Fruit fly (Drosophila melanogaster) whole organism, wandering third instar larva: Measurements from ENCODE around the gene CG1575.

Experiments used
- Abd-B ChIP-seq: fragments of >200 bp; optimal IDR thresholded peaks from 2 replicates; lab custom pipeline; 2017; ENCODE audit warnings: missing biosample characterization, missing genetic modification characterization
- CG32264 ChIP-seq: fragments of 200-800 bp; sonication (Bioruptor generic); optimal IDR thresholded peaks from 2 replicates; lab custom pipeline; 2016; ENCODE audit warnings: missing biosample characterization, missing genetic modification characterization
- CrebA ChIP-seq: fragments of 200-800 bp; sonication (Bioruptor generic); optimal IDR thresholded peaks from 2 replicates; lab custom pipeline; 2016; ENCODE audit warnings: missing biosample characterization, mild to moderate bottlenecking, missing genetic modification characterization, borderline replicate concordance
- Dfd ChIP-seq: fragments of >200 bp; optimal IDR thresholded peaks from 2 replicates; lab custom pipeline; 2017; ENCODE audit warnings: missing biosample characterization, missing genetic modification characterization
- Dif ChIP-seq: fragments of 200-275, 200-300 bp; sonication (Bioruptor generic); optimal IDR thresholded peaks from 2 replicates; lab custom pipeline; 2018; ENCODE audit warnings: missing biosample characterization, missing genetic modification characterization; ENCODE audit not compliant: partially characterized antibody
- GATAd ChIP-seq: sonication (Bioruptor generic); optimal IDR thresholded peaks from 2 replicates; lab custom pipeline; 2016; ENCODE audit warnings: missing biosample characterization, missing genetic modification characterization
- HLH106 ChIP-seq: fragments of 200-800 bp; optimal IDR thresholded peaks from 3 replicates; lab custom pipeline; 2019; ENCODE audit warnings: missing biosample characterization, mild to moderate bottlenecking, missing genetic modification characterization, moderate library complexity
- Hnf4 ChIP-seq: fragments of 200-800 bp; sonication (Bioruptor generic); optimal IDR thresholded peaks from 2 replicates; lab custom pipeline; 2016; ENCODE audit warnings: missing biosample characterization, mild to moderate bottlenecking, missing genetic modification characterization
- Hr78 ChIP-seq: fragments of >200 bp; optimal IDR thresholded peaks from 2 replicates; lab custom pipeline; 2017; ENCODE audit warnings: missing biosample characterization, missing genetic modification characterization
- Hr83 ChIP-seq: fragments of 200-300 bp; sonication (Bioruptor generic); optimal IDR thresholded peaks from 2 replicates; lab custom pipeline; 2016; ENCODE audit warnings: missing biosample characterization, mild to moderate bottlenecking, missing genetic modification characterization, moderate library complexity; ENCODE audit not compliant: poor library complexity, severe bottlenecking
- Jra ChIP-seq: sonication (Bioruptor generic); optimal IDR thresholded peaks from 2 replicates; lab custom pipeline; 2016; ENCODE audit warnings: missing biosample characterization, missing genetic modification characterization
- Mio ChIP-seq: sonication (Bioruptor generic); optimal IDR thresholded peaks from 2 replicates; lab custom pipeline; 2016; ENCODE audit warnings: missing biosample characterization, missing genetic modification characterization
- Myc ChIP-seq: fragments of >200 bp; optimal IDR thresholded peaks from 2 replicates; lab custom pipeline; 2017
- N ChIP-seq: fragments of >200 bp; optimal IDR thresholded peaks from 2 replicates; lab custom pipeline; 2018; ENCODE audit warnings: missing biosample characterization, missing external identifiers, missing genetic modification characterization
- Sp1 ChIP-seq: fragments of 200-800 bp; sonication (Bioruptor generic); optimal IDR thresholded peaks from 3 replicates; lab custom pipeline; 2019; ENCODE audit warnings: missing biosample characterization, mild to moderate bottlenecking, missing genetic modification characterization, moderate library complexity
- Vsx2 ChIP-seq: fragments of 200-300, 225-300 bp; sonication (Bioruptor generic); optimal IDR thresholded peaks from 2 replicates; lab custom pipeline; 2018; ENCODE audit warnings: missing biosample characterization, missing genetic modification characterization; ENCODE audit not compliant: partially characterized antibody
- br ChIP-seq: fragments of 200-800 bp; sonication (Bioruptor generic); optimal IDR thresholded peaks from 2 replicates; lab custom pipeline; 2016; ENCODE audit warnings: missing biosample characterization, missing genetic modification characterization
- brk ChIP-seq: fragments of 200-800 bp; sonication (Bioruptor generic); optimal IDR thresholded peaks from 2 replicates; lab custom pipeline; 2016; ENCODE audit warnings: missing biosample characterization, mild to moderate bottlenecking, missing genetic modification characterization
- dl ChIP-seq, 2 experiments: fragments of 175-275, 200-275 bp in 1 of 2; fragments of 200-275 bp in 1 of 2; sonication (Bioruptor generic); optimal IDR thresholded peaks; lab custom pipeline; 2018; ENCODE audit warnings: mild to moderate bottlenecking in 2 of 2, missing biosample characterization in 2 of 2, missing genetic modification characterization in 2 of 2, moderate library complexity in 2 of 2; ENCODE audit not compliant: partially characterized antibody in 2 of 2, insufficient read depth in 1 of 2
- dmrt93B ChIP-seq: fragments of 200-800 bp; sonication (Bioruptor generic); optimal IDR thresholded peaks from 2 replicates; lab custom pipeline; 2018; ENCODE audit warnings: missing biosample characterization, mild to moderate bottlenecking, missing genetic modification characterization
- dsf ChIP-seq: sonication (Bioruptor generic); optimal IDR thresholded peaks from 2 replicates; lab custom pipeline; 2016; ENCODE audit warnings: missing biosample characterization, missing genetic modification characterization, borderline replicate concordance
- ey ChIP-seq: fragments of 200-800 bp; sonication (Bioruptor generic); optimal IDR thresholded peaks from 2 replicates; lab custom pipeline; 2016; ENCODE audit warnings: missing biosample characterization, missing genetic modification characterization
- fru ChIP-seq: fragments of 200-800 bp; sonication (Bioruptor generic); optimal IDR thresholded peaks from 3 replicates; lab custom pipeline; 2016; ENCODE audit warnings: missing biosample characterization, mild to moderate bottlenecking, missing genetic modification characterization
- h ChIP-seq: fragments of 200-800 bp; sonication (Bioruptor generic); optimal IDR thresholded peaks from 3 replicates; lab custom pipeline; 2016; ENCODE audit warnings: missing biosample characterization, mild to moderate bottlenecking, missing genetic modification characterization
- jim ChIP-seq: fragments of 175-275, 200-325 bp; sonication (Bioruptor generic); optimal IDR thresholded peaks from 2 replicates; lab custom pipeline; 2016; ENCODE audit warnings: missing biosample characterization, mild to moderate bottlenecking, missing genetic modification characterization
- pan ChIP-seq: fragments of >200 bp; optimal IDR thresholded peaks from 2 replicates; lab custom pipeline; 2017
- psq ChIP-seq: fragments of 200-800 bp; sonication (Bioruptor generic); optimal IDR thresholded peaks from 3 replicates; lab custom pipeline; 2017; ENCODE audit warnings: missing biosample characterization, mild to moderate bottlenecking, missing genetic modification characterization, moderate library complexity
- rgr ChIP-seq: fragments of 200-800 bp; sonication (Bioruptor generic); optimal IDR thresholded peaks from 3 replicates; lab custom pipeline; 2016; ENCODE audit warnings: missing biosample characterization, mild to moderate bottlenecking, missing genetic modification characterization
- sage ChIP-seq: fragments of 200-800 bp; sonication (Bioruptor generic); optimal IDR thresholded peaks from 2 replicates; lab custom pipeline; 2016; ENCODE audit warnings: missing biosample characterization, mild to moderate bottlenecking, missing genetic modification characterization
- sv ChIP-seq: fragments of 200-800 bp; sonication (Bioruptor generic); optimal IDR thresholded peaks from 3 replicates; lab custom pipeline; 2016; ENCODE audit warnings: missing biosample characterization, missing genetic modification characterization
- usp ChIP-seq: fragments of >200 bp; optimal IDR thresholded peaks from 2 replicates; lab custom pipeline; 2017; ENCODE audit warnings: missing biosample characterization, missing genetic modification characterization
- woc ChIP-seq: sonication (Bioruptor generic); optimal IDR thresholded peaks from 2 replicates; lab custom pipeline; 2016; ENCODE audit warnings: missing biosample characterization, mild to moderate bottlenecking, missing genetic modification characterization

The CG1575 gene

dm6 chrX:8131693-8132313, 15.0 kb downstream of the CG1575 start, which contains the start of gene CG10958 (continued):
- no peak for TF ChIP-seq Hr78 (GFP tag; lab: Kevin White, UChicago)
- peak; percentile 60 for TF ChIP-seq br (GFP tag; lab: Kevin White, UChicago)
- no peak for TF ChIP-seq dmrt93B (GFP tag; lab: Kevin White, UChicago)
- TF ChIP-seq HLH106 (tag; lab: Kevin White, UChicago): peak; percentile 47
- TF ChIP-seq fru (GFP tag; lab: Kevin White, UChicago): peak; percentile 65
- peak; percentile 35 for TF ChIP-seq GATAd (GFP tag; lab: Kevin White, UChicago)
- TF ChIP-seq ey (GFP tag; lab: Kevin White, UChicago): peak; percentile 46
- no peak for TF ChIP-seq brk (GFP tag; lab: Kevin White, UChicago)
- TF ChIP-seq sv (GFP tag; lab: Kevin White, UChicago): no peak
- peak; percentile 79 for TF ChIP-seq h (GFP tag; lab: Kevin White, UChicago)
- TF ChIP-seq Vsx2 (GFP tag; lab: Kevin White, UChicago): no peak
- no peak for TF ChIP-seq usp (GFP tag; lab: Kevin White, UChicago)
- TF ChIP-seq Mio: no peak

- TF ChIP-seq Jra (GFP tag; lab: Kevin White, UChicago) (no peak), Myc (no peak), Abd-B (GFP tag; lab: Kevin White, UChicago) (no peak), h (GFP tag; lab: Kevin White, UChicago) (no peak), psq (no peak), dl (GFP tag; optimal IDR thresholded peaks at IDR 0.05; lab: Kevin White, UChicago; ENCODE audit: insufficient read depth in 1 of 2, partially characterized antibody in 2 of 2) (no peak), rgr (no peak), dmrt93B (GFP tag; lab: Kevin White, UChicago) (no peak), dsf (GFP tag; lab: Kevin White, UChicago) (no peak), Vsx2 (GFP tag; lab: Kevin White, UChicago) (no peak), woc (no peak), Dfd (GFP tag; lab: Kevin White, UChicago) (no peak), Dif (GFP tag; lab: Kevin White, UChicago) (no peak)
These were observed 18.6 kb downstream of the CG1575 start, which contains the start of the genes cyr and CG2120 for dm6 chrX:8135420-8135874. Gene cyr, minus strand, starts transcription at chrX:8135713. Gene CG2120, plus strand, starts transcription at chrX:8135824.

dm6 chrX:8137285-8137684, 20.5 kb downstream of the CG1575 start:
- TF ChIP-seq GATAd (GFP tag; lab: Kevin White, UChicago) (no peak), Hr83 (no peak), Vsx2 (GFP tag; lab: Kevin White, UChicago) (no peak), pan (lab: Kevin White, UChicago) (no peak), Hnf4 (GFP tag; lab: Kevin White, UChicago) (no peak), Jra (GFP tag; lab: Kevin White, UChicago) (no peak), Myc (no peak), woc (no peak), Sp1 (GFP tag; lab: Kevin White, UChicago) (no peak), sage (GFP tag; lab: Kevin White, UChicago) (no peak), dmrt93B (GFP tag; lab: Kevin White, UChicago) (no peak), CrebA (GFP tag; lab: Kevin White, UChicago) (no peak), fru (GFP tag; lab: Kevin White, UChicago) (no peak), Abd-B (GFP tag; lab: Kevin White, UChicago) (no peak), jim (GFP tag; lab: Kevin White, UChicago) (no peak), CG32264 (no peak), N (GFP tag; lab: Kevin White, UChicago) (no peak), sv (GFP tag; lab: Kevin White, UChicago) (no peak)
- TF ChIP-seq, all 38 proteins: peak for 0

dm6 chrX:8140707-8141106, 23.9 kb downstream of the CG1575 start:
- no peak for TF ChIP-seq dsf (GFP tag; lab: Kevin White, UChicago)
- no peak for TF ChIP-seq dmrt93B (GFP tag; lab: Kevin White, UChicago)
- no peak for TF ChIP-seq jim (GFP tag; lab: Kevin White, UChicago)
